Fruit fly (Drosophila melanogaster) whole organism, prepupa: Measurements from ENCODE around the gene GatA.

Experiments
- Blimp-1 ChIP-seq: fragments of 200-800 bp; sonication (Bioruptor generic); optimal IDR thresholded peaks from 3 replicates; lab custom pipeline; 2017; ENCODE audit warnings: missing biosample characterization, missing genetic modification characterization, mild to moderate bottlenecking, moderate library complexity, missing genetic modification reagents
- CG10631 ChIP-seq: fragments of 200-800 bp; sonication (Bioruptor generic); optimal IDR thresholded peaks from 2 replicates; lab custom pipeline; 2016; ENCODE audit warnings: missing biosample characterization, missing genetic modification characterization
- CG10669 ChIP-seq: fragments of 200-800 bp; sonication (Bioruptor generic); optimal IDR thresholded peaks from 3 replicates; lab custom pipeline; 2018; ENCODE audit warnings: missing biosample characterization, mild to moderate bottlenecking, missing genetic modification characterization, moderate library complexity
- CG11294 ChIP-seq: fragments of 200-800 bp; sonication (Bioruptor generic); IDR thresholded peaks from 2 replicates; pipeline ENCODE4 v1.3.6; 2022; ENCODE audit warnings: missing biosample characterization, missing genetic modification characterization
- CG11762 ChIP-seq: fragments of 200-800 bp; sonication (Bioruptor generic); optimal IDR thresholded peaks from 3 replicates; lab custom pipeline; 2016; ENCODE audit warnings: missing biosample characterization, missing genetic modification characterization; ENCODE audit not compliant: insufficient read depth
- CG11902 ChIP-seq: fragments of 200-800 bp; sonication (Bioruptor generic); optimal IDR thresholded peaks from 3 replicates; lab custom pipeline; 2016; ENCODE audit warnings: missing biosample characterization, missing genetic modification characterization
- CG15336 ChIP-seq: fragments of 200-800 bp; sonication (Bioruptor generic); IDR thresholded peaks from 2 replicates; pipeline ENCODE4 v1.3.6; 2022; ENCODE audit warnings: missing biosample characterization, missing genetic modification characterization
- CG1621 ChIP-seq: fragments of 200-800 bp; sonication (Bioruptor generic); optimal IDR thresholded peaks from 3 replicates; lab custom pipeline; 2018; ENCODE audit warnings: missing biosample characterization, mild to moderate bottlenecking, missing genetic modification characterization
- CG16779 ChIP-seq: fragments of 200-800 bp; sonication (Bioruptor generic); optimal IDR thresholded peaks from 3 replicates; lab custom pipeline; 2017; ENCODE audit warnings: missing biosample characterization, mild to moderate bottlenecking, missing genetic modification characterization
- CG31627 ChIP-seq: fragments of 200-800 bp; sonication (Bioruptor generic); optimal IDR thresholded peaks from 3 replicates; lab custom pipeline; 2016; ENCODE audit warnings: missing biosample characterization, missing genetic modification characterization
- CG32006 ChIP-seq: fragments of 200-800 bp; sonication (Bioruptor generic); optimal IDR thresholded peaks from 3 replicates; lab custom pipeline; 2017; ENCODE audit warnings: missing biosample characterization, mild to moderate bottlenecking, missing genetic modification characterization
- CG3919 ChIP-seq: fragments of 200-800 bp; sonication (Bioruptor generic); optimal IDR thresholded peaks from 3 replicates; lab custom pipeline; 2016; ENCODE audit warnings: missing biosample characterization, missing genetic modification characterization
- CG4318 ChIP-seq: fragments of 200-800 bp; sonication (Bioruptor generic); optimal IDR thresholded peaks from 3 replicates; lab custom pipeline; 2017; ENCODE audit warnings: missing biosample characterization, mild to moderate bottlenecking, missing genetic modification characterization
- CG6792 ChIP-seq: fragments of 200-800 bp; sonication (Bioruptor generic); optimal IDR thresholded peaks from 3 replicates; lab custom pipeline; 2016; ENCODE audit warnings: missing biosample characterization, missing genetic modification characterization
- CG6808 ChIP-seq: fragments of 200-800 bp; sonication (Bioruptor generic); optimal IDR thresholded peaks from 3 replicates; lab custom pipeline; 2017; ENCODE audit warnings: missing biosample characterization, missing genetic modification characterization, mild to moderate bottlenecking, moderate library complexity, missing genetic modification reagents
- CG6854 ChIP-seq: fragments of 200-800 bp; sonication (Bioruptor generic); optimal IDR thresholded peaks from 2 replicates; lab custom pipeline; 2017; ENCODE audit warnings: missing biosample characterization, mild to moderate bottlenecking, missing genetic modification characterization
- CG7368 ChIP-seq: fragments of 200-800 bp; sonication (Bioruptor generic); optimal IDR thresholded peaks from 3 replicates; lab custom pipeline; 2016; ENCODE audit warnings: missing biosample characterization, missing genetic modification characterization
- CG8119 ChIP-seq: fragments of 200-800 bp; sonication (Bioruptor generic); IDR thresholded peaks from 3 replicates; pipeline ENCODE4 v1.3.6; 2022; ENCODE audit warnings: missing biosample characterization, missing genetic modification characterization
- CG8319 ChIP-seq: fragments of 200-800 bp; sonication (Bioruptor generic); optimal IDR thresholded peaks from 3 replicates; lab custom pipeline; 2016; ENCODE audit warnings: missing biosample characterization, missing genetic modification characterization
- CG8632 ChIP-seq: fragments of 200-800 bp; sonication (Bioruptor generic); optimal IDR thresholded peaks from 3 replicates; lab custom pipeline; 2016; ENCODE audit warnings: missing biosample characterization, missing genetic modification characterization
- CG9139 ChIP-seq: fragments of 200-800 bp; sonication (Bioruptor generic); optimal IDR thresholded peaks from 3 replicates; lab custom pipeline; 2017; ENCODE audit warnings: missing biosample characterization, mild to moderate bottlenecking, missing genetic modification characterization
- Eip75B ChIP-seq: fragments of 200-800 bp; sonication (Bioruptor generic); optimal IDR thresholded peaks from 3 replicates; lab custom pipeline; 2016; ENCODE audit warnings: missing biosample characterization, missing genetic modification characterization
- Eip78C ChIP-seq: fragments of 200-800 bp; sonication (Bioruptor generic); peaks from one replicate; lab custom pipeline; 2016; ENCODE audit warnings: missing biosample characterization, missing genetic modification characterization
- Eip93F ChIP-seq: fragments of 200-800 bp; sonication (Bioruptor generic); optimal IDR thresholded peaks from 2 replicates; lab custom pipeline; 2016; ENCODE audit warnings: missing biosample characterization, mild to moderate bottlenecking, missing genetic modification characterization
- Ets21C ChIP-seq: fragments of 200-800 bp; sonication (Bioruptor generic); optimal IDR thresholded peaks from 3 replicates; lab custom pipeline; 2016; ENCODE audit warnings: missing biosample characterization, missing genetic modification characterization
- Hr38 ChIP-seq: sonication (Bioruptor generic); optimal IDR thresholded peaks from 2 replicates; lab custom pipeline; 2016; ENCODE audit warnings: missing biosample characterization, missing genetic modification characterization
- Hr39 ChIP-seq: fragments of 200-800 bp; sonication (Bioruptor generic); optimal IDR thresholded peaks from 2 replicates; lab custom pipeline; 2016; ENCODE audit warnings: missing biosample characterization, missing genetic modification characterization
- Hr4 ChIP-seq: fragments of 200-800 bp; sonication (Bioruptor generic); optimal IDR thresholded peaks from 3 replicates; lab custom pipeline; 2016; ENCODE audit warnings: missing biosample characterization, missing genetic modification characterization
- Lpt ChIP-seq: fragments of 200-800 bp; sonication (Bioruptor generic); optimal IDR thresholded peaks from 3 replicates; lab custom pipeline; 2016; ENCODE audit warnings: missing biosample characterization, missing genetic modification characterization
- OdsH ChIP-seq: fragments of 200-800 bp; sonication (Bioruptor generic); optimal IDR thresholded peaks from 3 replicates; lab custom pipeline; 2016; ENCODE audit warnings: missing biosample characterization, missing genetic modification characterization
- Smox ChIP-seq: fragments of 200-800 bp; sonication (Bioruptor generic); optimal IDR thresholded peaks from 3 replicates; lab custom pipeline; 2016; ENCODE audit warnings: missing biosample characterization, missing genetic modification characterization
- Sox102F ChIP-seq: fragments of 200-800 bp; sonication (Bioruptor generic); optimal IDR thresholded peaks from 2 replicates; lab custom pipeline; 2016; ENCODE audit warnings: missing biosample characterization, mild to moderate bottlenecking, missing genetic modification characterization
- Sox14 ChIP-seq: fragments of 200-800 bp; sonication (Bioruptor generic); optimal IDR thresholded peaks from 3 replicates; lab custom pipeline; 2016; ENCODE audit warnings: missing biosample characterization, missing genetic modification characterization
- Sox15 ChIP-seq: fragments of 200-800 bp; sonication (Bioruptor generic); optimal IDR thresholded peaks from 3 replicates; lab custom pipeline; 2016; ENCODE audit warnings: missing biosample characterization, missing genetic modification characterization
- achi ChIP-seq: fragments of 200-800 bp; sonication (Bioruptor generic); optimal IDR thresholded peaks from 3 replicates; lab custom pipeline; 2016; ENCODE audit warnings: missing biosample characterization, missing genetic modification characterization
- acj6 ChIP-seq: fragments of 200-800 bp; sonication (Bioruptor generic); optimal IDR thresholded peaks from 3 replicates; lab custom pipeline; 2016; ENCODE audit warnings: missing biosample characterization, missing genetic modification characterization
- cyc ChIP-seq: fragments of 200-800 bp; sonication (Bioruptor generic); optimal IDR thresholded peaks from 3 replicates; lab custom pipeline; 2016; ENCODE audit warnings: missing biosample characterization, missing genetic modification characterization
- dac ChIP-seq: fragments of 200-800 bp; sonication (Bioruptor generic); optimal IDR thresholded peaks from 2 replicates; lab custom pipeline; 2017; ENCODE audit warnings: missing biosample characterization, mild to moderate bottlenecking, missing genetic modification characterization
- dsx ChIP-seq: fragments of 200-800 bp; optimal IDR thresholded peaks from 3 replicates; lab custom pipeline; 2019; ENCODE audit warnings: missing biosample characterization, mild to moderate bottlenecking, missing genetic modification characterization, moderate library complexity; ENCODE audit not compliant: poor library complexity, severe bottlenecking
- eg ChIP-seq: fragments of 200-800 bp; sonication (Bioruptor generic); IDR thresholded peaks from 3 replicates; pipeline ENCODE4 v1.3.6; 2022; ENCODE audit warnings: missing biosample characterization, missing genetic modification characterization
- esn ChIP-seq: fragments of 200-800 bp; sonication (Bioruptor generic); optimal IDR thresholded peaks from 2 replicates; lab custom pipeline; 2016; ENCODE audit warnings: missing biosample characterization, mild to moderate bottlenecking, missing genetic modification characterization, moderate library complexity
- fd59A ChIP-seq: fragments of 200-800 bp; sonication (Bioruptor generic); optimal IDR thresholded peaks from 2 replicates; lab custom pipeline; 2017; ENCODE audit warnings: missing biosample characterization, mild to moderate bottlenecking, missing genetic modification characterization, missing genetic modification reagents
- fd85E ChIP-seq: fragments of 200-800 bp; sonication (Bioruptor generic); optimal IDR thresholded peaks from 3 replicates; lab custom pipeline; 2016; ENCODE audit warnings: missing biosample characterization, missing genetic modification characterization
- fkh ChIP-seq: fragments of 200-800 bp; sonication (Bioruptor generic); optimal IDR thresholded peaks from 3 replicates; lab custom pipeline; 2017; ENCODE audit warnings: missing biosample characterization, mild to moderate bottlenecking, missing genetic modification characterization, moderate library complexity
- net ChIP-seq: fragments of 200-800 bp; sonication (Bioruptor generic); optimal IDR thresholded peaks from 3 replicates; lab custom pipeline; 2016; ENCODE audit warnings: missing biosample characterization, missing genetic modification characterization
- salr ChIP-seq, 2 experiments: fragments of 200-800 bp; sonication (Bioruptor generic); optimal IDR thresholded peaks; 3 replicates each; lab custom pipeline; 2016 to 2018; ENCODE audit warnings: missing biosample characterization in 2 of 2, missing genetic modification characterization in 2 of 2, mild to moderate bottlenecking in 1 of 2
- spab ChIP-seq: fragments of 200-800 bp; sonication (Bioruptor generic); optimal IDR thresholded peaks from 2 replicates; lab custom pipeline; 2017; ENCODE audit warnings: missing biosample characterization, mild to moderate bottlenecking, missing genetic modification characterization, missing genetic modification reagents
- ss ChIP-seq, 2 experiments: fragments of 200-800 bp; sonication (Bioruptor generic); optimal IDR thresholded peaks; 2 replicates in 1 of 2; 3 replicates in 1 of 2; lab custom pipeline; 2017 to 2018; ENCODE audit warnings: mild to moderate bottlenecking in 2 of 2, missing biosample characterization in 2 of 2, missing genetic modification characterization in 2 of 2, moderate library complexity in 1 of 2
- topi ChIP-seq: fragments of 200-800 bp; sonication (Bioruptor generic); optimal IDR thresholded peaks from 3 replicates; lab custom pipeline; 2016; ENCODE audit warnings: missing biosample characterization, missing genetic modification characterization
- vri ChIP-seq: fragments of 200-800 bp; sonication (Bioruptor generic); optimal IDR thresholded peaks from 3 replicates; lab custom pipeline; 2016; ENCODE audit warnings: missing biosample characterization, mild to moderate bottlenecking, missing genetic modification characterization

The GatA gene

DNA sequence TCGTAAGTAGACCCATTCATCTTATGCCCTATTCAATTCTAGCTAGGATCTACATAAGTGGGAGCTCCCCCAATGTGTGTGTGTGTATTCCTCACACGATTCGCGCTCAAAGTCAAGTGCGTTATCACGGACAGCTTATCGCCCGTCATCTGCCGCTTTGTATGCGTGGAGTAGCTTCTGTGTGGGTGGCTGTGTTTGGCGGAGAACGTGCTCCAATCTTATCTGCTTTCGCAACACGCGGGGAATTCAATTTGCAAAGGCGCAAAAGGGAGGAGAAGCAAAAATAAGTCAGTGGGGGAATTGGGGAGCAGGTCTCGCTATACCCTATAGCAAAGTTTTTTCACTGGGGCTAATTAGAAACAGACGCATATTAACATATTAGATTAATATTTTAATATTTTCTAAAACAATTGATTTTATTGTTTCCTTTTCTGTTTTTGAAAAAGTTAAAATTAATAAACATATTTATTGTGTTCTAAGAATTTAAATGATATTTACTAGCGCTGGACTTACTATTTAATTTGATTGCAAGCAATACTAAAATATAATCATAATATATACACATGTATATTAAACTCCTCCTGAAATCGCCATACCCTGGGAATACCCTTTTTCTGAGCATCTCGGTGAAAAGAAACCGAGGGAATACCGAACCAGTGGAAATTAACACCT, 43.4 kb downstream of the GatA start:
- peak; percentile 73 for TF ChIP-seq CG4318 (GFP tag; lab: Kevin White, UChicago)
- peak; percentile 83 for TF ChIP-seq achi (GFP tag; lab: Kevin White, UChicago)
- peak; percentile 73 for TF ChIP-seq Sox102F (GFP tag; lab: Kevin White, UChicago)
- peak; percentile 80 for TF ChIP-seq topi (GFP tag; lab: Kevin White, UChicago)
- TF ChIP-seq net (GFP tag; lab: Kevin White, UChicago): peak; percentile 79
- TF ChIP-seq CG8632: peak; percentile 88
- peak; percentile 3 for TF ChIP-seq CG1621 (tag; lab: Kevin White, UChicago)
- peak; percentile 86 for TF ChIP-seq CG32006
- TF ChIP-seq OdsH (GFP tag; lab: Kevin White, UChicago): peak; percentile 85
- TF ChIP-seq Sox15: peak; percentile 81
- peak; percentile 18 for TF ChIP-seq fkh (GFP tag; lab: Kevin White, UChicago)
- peak; percentile 93 for TF ChIP-seq Eip78C (GFP tag; lab: Kevin White, UChicago)
- TF ChIP-seq CG10631: peak; percentile 86
- TF ChIP-seq fd59A: peak; percentile 74
- peak; percentile 93 for TF ChIP-seq esn (GFP tag; lab: Kevin White, UChicago)
- peak; percentile 29 for TF ChIP-seq fd85E
- peak; percentile 87 for TF ChIP-seq CG3919 (GFP tag; lab: Kevin White, UChicago)
- TF ChIP-seq CG11294 (GFP tag; lab: Robert Waterston, UW): peak; percentile 16; the same call in 1 of the 2 replicates
- TF ChIP-seq CG31627 (GFP tag; lab: Kevin White, UChicago): peak; percentile 84
- TF ChIP-seq CG10669 (GFP tag; lab: Kevin White, UChicago): peak; percentile 73
- peak; percentile 79 for TF ChIP-seq Hr39 (GFP tag; lab: Kevin White, UChicago)
- TF ChIP-seq Lpt: peak; percentile 69
- TF ChIP-seq eg (GFP tag; lab: Robert Waterston, UW): 0 out of 3 replicates have a peak, but pooled peaks have one; percentile 37
- peak; percentile 76 for TF ChIP-seq CG7368 (GFP tag; lab: Kevin White, UChicago)
- TF ChIP-seq CG16779 (tag; lab: Kevin White, UChicago): peak; percentile 59
- TF ChIP-seq Smox: peak; percentile 89
- peak; percentile 66 for TF ChIP-seq Eip93F
- peak; percentile 84 for TF ChIP-seq cyc (GFP tag; lab: Kevin White, UChicago)
- peak; percentile 74 for TF ChIP-seq CG6808 (GFP tag; lab: Kevin White, UChicago)
- peak; percentile 71 for TF ChIP-seq Hr4
- peak; percentile 71 for TF ChIP-seq CG11762
- TF ChIP-seq CG8319 (GFP tag; lab: Kevin White, UChicago): peak; percentile 79
- TF ChIP-seq acj6 (GFP tag; lab: Kevin White, UChicago): peak; percentile 89
- TF ChIP-seq Eip75B (GFP tag; lab: Kevin White, UChicago): peak; percentile 58
- peak; percentile 64 for TF ChIP-seq spab (GFP tag; lab: Kevin White, UChicago)
- peak; percentile 78 for TF ChIP-seq CG8119 (GFP tag; lab: Robert Waterston, UW)
- peak; percentile 79 for TF ChIP-seq CG11902 (GFP tag; lab: Kevin White, UChicago)
- TF ChIP-seq vri: peak; percentile 64
- TF ChIP-seq ss (GFP tag; optimal IDR thresholded peaks at IDR 0.05; lab: Kevin White, UChicago): peak in 1 of 2 experiments; percentile 47
- TF ChIP-seq CG15336 (GFP tag; lab: Robert Waterston, UW): peak; percentile 78; the same call in 1 of the 2 replicates
- peak; percentile 60 for TF ChIP-seq Ets21C (GFP tag; lab: Kevin White, UChicago)
- peak; percentile 48 for TF ChIP-seq CG6854 (GFP tag; lab: Kevin White, UChicago)
- TF ChIP-seq salr (GFP tag; optimal IDR thresholded peaks at IDR 0.05; lab: Kevin White, UChicago): peak in 1 of 2 experiments; percentile 88
- TF ChIP-seq CG6792 (GFP tag; lab: Kevin White, UChicago): peak; percentile 87
- TF ChIP-seq CG9139 (GFP tag; lab: Kevin White, UChicago): peak; percentile 38
- TF ChIP-seq dsx: peak; percentile 62
- no peak for TF ChIP-seq Hr38 (GFP tag; lab: Kevin White, UChicago)
- TF ChIP-seq dac (GFP tag; lab: Kevin White, UChicago): no peak
- peak; percentile 77 for TF ChIP-seq Blimp-1 (GFP tag; lab: Kevin White, UChicago)
- TF ChIP-seq Sox14: peak; percentile 71
